Fruit fly (Drosophila melanogaster): ENCODE measurements around the gene CG14323.
A peak's percentile ranks its signal among the peaks of the same experiment; 100 is the strongest.

Gene CG14323

dm6 chr3R:17617121-17617975 is 4.6 kb downstream of the CG14323 start (continued):
- TF ChIP-seq HLH4C (GFP tag; IDR thresholded peaks at IDR 0.05; ENCODE audit: partially characterized antibody) (peak; percentile 80), Lhr (GFP tag; optimal IDR thresholded peaks at IDR 0.05) (peak; percentile 26), insv (GFP tag; optimal IDR thresholded peaks at IDR 0.05) (peak in 1 of 2 experiments; percentile 14), Ptx1 (GFP tag; IDR thresholded peaks at IDR 0.05) (peak; percentile 33; the same call in 1 of the 2 replicates), scrt (GFP tag; optimal IDR thresholded peaks at IDR 0.05) (peak; percentile 14), CG6854 (GFP tag; optimal IDR thresholded peaks at IDR 0.05) (peak; percentile 20), CG14710 (tag; optimal IDR thresholded peaks at IDR 0.05) (no peak), CG15269 (tag; optimal IDR thresholded peaks at IDR 0.05) (peak; percentile 21), CG12769 (tag; optimal IDR thresholded peaks at IDR 0.05) (peak; percentile 48), tin (GFP tag; optimal IDR thresholded peaks at IDR 0.05) (peak; percentile 5), CG9932 (GFP tag; IDR thresholded peaks at IDR 0.05) (peak; percentile 53), gsb-n (tag; optimal IDR thresholded peaks at IDR 0.05) (peak; percentile 23), bab2 (GFP tag; optimal IDR thresholded peaks at IDR 0.05) (peak; percentile 32), HmgD (GFP tag; optimal IDR thresholded peaks at IDR 0.05) (peak; percentile 28), CG12942 (GFP tag; optimal IDR thresholded peaks at IDR 0.05) (peak; percentile 7), ftz-f1 (GFP tag; optimal IDR thresholded peaks at IDR 0.05) (peak; percentile 76), wdn (GFP tag; IDR thresholded peaks at IDR 0.05) (peak; percentile 8; the same call in 1 of the 2 replicates), CG1602 (GFP tag; optimal IDR thresholded peaks at IDR 0.05) (no peak), Sox100B (GFP tag; optimal IDR thresholded peaks at IDR 0.05) (peak; percentile 26), NfI (GFP tag; optimal IDR thresholded peaks at IDR 0.05) (peak; percentile 13), seq (GFP tag; IDR thresholded peaks at IDR 0.05) (peak; percentile 11; the same call in 1 of the 2 replicates), D19A (tag; optimal IDR thresholded peaks at IDR 0.05) (peak; percentile 70), Antp (GFP tag; optimal IDR thresholded peaks at IDR 0.05) (peak; percentile 3), tll (GFP tag; optimal IDR thresholded peaks at IDR 0.05) (peak in 1 of 2 experiments; percentile 43), Nf-YB (GFP tag; optimal IDR thresholded peaks at IDR 0.05) (no peak), CG11247 (GFP tag; IDR thresholded peaks at IDR 0.05) (no peak), Ets65A (GFP tag) (peak; percentile 93), jing (GFP tag; optimal IDR thresholded peaks at IDR 0.05) (no peak), Spps (tag; optimal IDR thresholded peaks at IDR 0.05) (no peak), nau (GFP tag; optimal IDR thresholded peaks at IDR 0.05) (peak; percentile 20), CG6272 (GFP tag; IDR thresholded peaks at IDR 0.05) (no peak), CG17568 (GFP tag; optimal IDR thresholded peaks at IDR 0.05) (peak; percentile 39), pan (optimal IDR thresholded peaks at IDR 0.05) (no peak), pan (GFP tag; optimal IDR thresholded peaks at IDR 0.05 in 1 of 2, IDR thresholded peaks at IDR 0.05 in 1 of 2) (peak in 1 of 2 experiments; percentile 11), abd-A (tag; optimal IDR thresholded peaks at IDR 0.05) (peak; percentile 66), bbx (GFP tag; IDR thresholded peaks at IDR 0.05; ENCODE audit: partially characterized antibody) (peak; percentile 70), CG2116 (GFP tag; optimal IDR thresholded peaks at IDR 0.05) (no peak), ase (GFP tag; IDR thresholded peaks at IDR 0.05) (0 out of 3 replicates have a peak, but pooled peaks have one; percentile 32), Xbp1 (GFP tag; optimal IDR thresholded peaks at IDR 0.05) (peak; percentile 48), Rfx (GFP tag; IDR thresholded peaks at IDR 0.05) (peak; percentile 65), CG15073 (GFP tag; optimal IDR thresholded peaks at IDR 0.05) (no peak), Fer1 (GFP tag; optimal IDR thresholded peaks at IDR 0.05) (peak; percentile 50), CG42726 (GFP tag; IDR thresholded peaks at IDR 0.05; ENCODE audit: partially characterized antibody) (peak; percentile 84), CG6791 (GFP tag; IDR thresholded peaks at IDR 0.05; ENCODE audit: partially characterized antibody) (peak; percentile 74), chinmo (GFP tag; IDR thresholded peaks at IDR 0.05; ENCODE audit: partially characterized antibody) (peak; percentile 58; the same call in 1 of the 4 replicates), CG11695 (GFP tag; IDR thresholded peaks at IDR 0.05) (peak; percentile 11; the same call in 1 of the 3 replicates), pita (GFP tag; optimal IDR thresholded peaks at IDR 0.05) (peak; percentile 85), Hey (tag; optimal IDR thresholded peaks at IDR 0.05) (no peak)

Measured in whole organism, embryonic.